Fruit fly (Drosophila melanogaster) whole organism, embryonic: ENCODE data around the gene CG9184.

Experiments used
- ATbp ChIP-seq: fragments of 200-800 bp; sonication (Bioruptor generic); optimal IDR thresholded peaks from 2 replicates; lab custom pipeline; 2017; ENCODE audit warnings: missing biosample characterization, mild to moderate bottlenecking, missing genetic modification characterization, missing genetic modification reagents
- CG10979 ChIP-seq: fragments of 200-800 bp; sonication (Bioruptor generic); optimal IDR thresholded peaks from 2 replicates; lab custom pipeline; 2018; ENCODE audit warnings: missing biosample characterization, mild to moderate bottlenecking, missing genetic modification characterization, moderate library complexity
- CG12769 ChIP-seq: fragments of 200-800 bp; sonication (Bioruptor generic); optimal IDR thresholded peaks from 2 replicates; lab custom pipeline; 2019; ENCODE audit warnings: missing biosample characterization, mild to moderate bottlenecking, missing genetic modification characterization, moderate library complexity
- CG13424 ChIP-seq: fragments of 200-800 bp; sonication (Bioruptor generic); optimal IDR thresholded peaks from 2 replicates; lab custom pipeline; 2019; ENCODE audit warnings: missing biosample characterization, mild to moderate bottlenecking, missing genetic modification characterization, moderate library complexity
- CG13894 ChIP-seq: fragments of 200-800 bp; sonication (Bioruptor generic); optimal IDR thresholded peaks from 3 replicates; lab custom pipeline; 2018; ENCODE audit warnings: missing biosample characterization, mild to moderate bottlenecking, missing genetic modification characterization, moderate library complexity
- CG14014 ChIP-seq: fragments of 200-800 bp; sonication (Bioruptor generic); IDR thresholded peaks from 2 replicates; pipeline ENCODE4 v1.3.6; 2022; ENCODE audit warnings: missing biosample characterization, missing genetic modification characterization
- CG14710 ChIP-seq: fragments of 200-800 bp; sonication (Bioruptor generic); optimal IDR thresholded peaks from 3 replicates; lab custom pipeline; 2019; ENCODE audit warnings: missing biosample characterization, mild to moderate bottlenecking, missing genetic modification characterization, moderate library complexity
- CG16813 ChIP-seq: fragments of 200-800 bp; sonication (Bioruptor generic); IDR thresholded peaks from 3 replicates; pipeline ENCODE4 v1.3.6; 2022; ENCODE audit warnings: missing biosample characterization, missing genetic modification characterization; ENCODE audit not compliant: partially characterized antibody
- CG16863 ChIP-seq: fragments of 200-800 bp; sonication (Bioruptor generic); optimal IDR thresholded peaks from 3 replicates; lab custom pipeline; 2016; ENCODE audit warnings: missing biosample characterization, missing genetic modification characterization
- CG1832 ChIP-seq: fragments of 200-800 bp; sonication (Bioruptor generic); optimal IDR thresholded peaks from 2 replicates; lab custom pipeline; 2017; ENCODE audit warnings: missing biosample characterization, mild to moderate bottlenecking, missing genetic modification characterization, inconsistent platforms
- CG3407 ChIP-seq: fragments of 200-800 bp; sonication (Bioruptor generic); optimal IDR thresholded peaks from 2 replicates; lab custom pipeline; 2018; ENCODE audit warnings: missing biosample characterization, mild to moderate bottlenecking, missing genetic modification characterization
- CG3838 ChIP-seq: fragments of 200-800 bp; sonication (Bioruptor generic); optimal IDR thresholded peaks from 3 replicates; lab custom pipeline; 2016; ENCODE audit warnings: missing biosample characterization, missing genetic modification characterization
- CG42726 ChIP-seq: fragments of 200-800 bp; sonication (Bioruptor generic); IDR thresholded peaks from 2 replicates; pipeline ENCODE4 v1.3.6; 2022; ENCODE audit warnings: missing biosample characterization, missing genetic modification characterization; ENCODE audit not compliant: partially characterized antibody
- CG4404 ChIP-seq: fragments of 200-800 bp; sonication (Bioruptor generic); IDR thresholded peaks from 2 replicates; pipeline ENCODE4 v1.3.6; 2022; ENCODE audit warnings: missing biosample characterization, missing genetic modification characterization
- CG4617 ChIP-seq: fragments of 200-800 bp; sonication (Bioruptor generic); optimal IDR thresholded peaks from 3 replicates; lab custom pipeline; 2016; ENCODE audit warnings: missing biosample characterization, missing genetic modification characterization, borderline replicate concordance
- CG4820 ChIP-seq: fragments of 200-800 bp; sonication (Bioruptor generic); optimal IDR thresholded peaks from 3 replicates; lab custom pipeline; 2016; ENCODE audit warnings: missing biosample characterization, missing genetic modification characterization
- CG5180 ChIP-seq: fragments of 200-800 bp; sonication (Bioruptor generic); optimal IDR thresholded peaks from 3 replicates; lab custom pipeline; 2017; ENCODE audit warnings: missing biosample characterization, missing genetic modification characterization, mild to moderate bottlenecking, moderate library complexity, missing genetic modification reagents
- CG5953 ChIP-seq: fragments of 200-800 bp; sonication (Bioruptor generic); IDR thresholded peaks from 2 replicates; pipeline ENCODE4 v1.3.6; 2022; ENCODE audit warnings: missing biosample characterization, missing genetic modification characterization
- CG8089 ChIP-seq: fragments of 200-800 bp; sonication (Bioruptor generic); optimal IDR thresholded peaks from 3 replicates; lab custom pipeline; 2016; ENCODE audit warnings: missing biosample characterization, missing genetic modification characterization
- CG8281 ChIP-seq: fragments of 200-800 bp; sonication (Bioruptor generic); optimal IDR thresholded peaks from 2 replicates; lab custom pipeline; 2018; ENCODE audit warnings: missing biosample characterization, mild to moderate bottlenecking, missing genetic modification characterization, moderate library complexity
- CG8388 ChIP-seq: fragments of 200-800 bp; sonication (Bioruptor generic); optimal IDR thresholded peaks from 2 replicates; lab custom pipeline; 2019; ENCODE audit warnings: missing biosample characterization, mild to moderate bottlenecking, missing genetic modification characterization, moderate library complexity
- CG8924 ChIP-seq: fragments of 200-800 bp; optimal IDR thresholded peaks from 3 replicates; lab custom pipeline; 2019; ENCODE audit warnings: missing biosample characterization, mild to moderate bottlenecking, missing genetic modification characterization, moderate library complexity
- CG9215 ChIP-seq: fragments of 200-800 bp; sonication (Bioruptor generic); IDR thresholded peaks from 2 replicates; pipeline ENCODE4 v1.3.6; 2022; ENCODE audit warnings: missing biosample characterization, missing genetic modification characterization
- CG9817 ChIP-seq: fragments of 200-800 bp; sonication (Bioruptor generic); optimal IDR thresholded peaks from 2 replicates; lab custom pipeline; 2018; ENCODE audit warnings: missing biosample characterization, mild to moderate bottlenecking, missing genetic modification characterization, moderate library complexity
- Deaf1 ChIP-seq: fragments of 200-800 bp; optimal IDR thresholded peaks from 3 replicates; lab custom pipeline; 2019; ENCODE audit warnings: missing biosample characterization, mild to moderate bottlenecking, missing genetic modification characterization, moderate library complexity
- ERR ChIP-seq: fragments of 200-800 bp; sonication (Bioruptor generic); optimal IDR thresholded peaks from 2 replicates; lab custom pipeline; 2016; ENCODE audit warnings: missing biosample characterization, missing genetic modification characterization
- Hr39 ChIP-seq: fragments of >200 bp; optimal IDR thresholded peaks from 2 replicates; lab custom pipeline; 2017
- Jarid2 ChIP-seq: fragments of 200-800 bp; sonication (Bioruptor generic); optimal IDR thresholded peaks from 3 replicates; lab custom pipeline; 2017; ENCODE audit warnings: mild to moderate bottlenecking, missing biosample characterization, missing genetic modification reagents, missing genetic modification characterization
- Max ChIP-seq: fragments of 200-800 bp; sonication (Bioruptor generic); optimal IDR thresholded peaks from 2 replicates; lab custom pipeline; 2016; ENCODE audit warnings: missing biosample characterization, mild to moderate bottlenecking, missing genetic modification characterization
- Mrtf ChIP-seq: fragments of 200-800 bp; sonication (Bioruptor generic); IDR thresholded peaks from 3 replicates; pipeline ENCODE4 v1.3.6; 2022; ENCODE audit warnings: missing biosample characterization, missing genetic modification characterization
- Nf-YA ChIP-seq: fragments of 200-800 bp; sonication (Bioruptor generic); IDR thresholded peaks from 2 replicates; pipeline ENCODE4 v1.3.6; 2022; ENCODE audit warnings: missing biosample characterization, missing genetic modification characterization
- Sry-δ ChIP-seq: fragments of 200-800 bp; sonication (Bioruptor generic); optimal IDR thresholded peaks from 2 replicates; lab custom pipeline; 2016; ENCODE audit warnings: missing biosample characterization, missing genetic modification characterization
- Trl ChIP-seq, 3 experiments: fragments of >200 bp in 2 of 3; fragments of 200-800 bp in 1 of 3; sonication (Bioruptor generic) in 1 of 3; optimal IDR thresholded peaks; 2 replicates in 1 of 3; 3 replicates in 2 of 3; lab custom pipeline; 2016 to 2017; ENCODE audit warnings: missing biosample characterization in 1 of 3, missing genetic modification characterization in 1 of 3
- Usf ChIP-seq: fragments of 200-800 bp; sonication (Bioruptor generic); optimal IDR thresholded peaks from 2 replicates; lab custom pipeline; 2017; ENCODE audit warnings: missing genotype, missing biosample characterization, missing genetic modification characterization
- ac ChIP-seq: fragments of 200-800 bp; sonication (Bioruptor generic); optimal IDR thresholded peaks from 3 replicates; lab custom pipeline; 2017; ENCODE audit warnings: missing biosample characterization, mild to moderate bottlenecking, missing genetic modification characterization
- al ChIP-seq: fragments of 200-800 bp; sonication (Bioruptor generic); IDR thresholded peaks from 2 replicates; pipeline ENCODE4 v1.3.6; 2022; ENCODE audit warnings: missing biosample characterization, missing genetic modification characterization
- btn ChIP-seq: fragments of 200-800 bp; sonication (Bioruptor generic); optimal IDR thresholded peaks from 2 replicates; lab custom pipeline; 2016; ENCODE audit warnings: missing biosample characterization, missing genetic modification characterization
- cad ChIP-seq: fragments of >200 bp; optimal IDR thresholded peaks from 2 replicates; lab custom pipeline; 2017; ENCODE audit warnings: missing biosample characterization, missing genetic modification characterization
- caup ChIP-seq: fragments of 200-800 bp; sonication (Bioruptor generic); optimal IDR thresholded peaks from 3 replicates; lab custom pipeline; 2017; ENCODE audit warnings: missing biosample characterization, mild to moderate bottlenecking, missing genetic modification characterization, moderate library complexity; ENCODE audit not compliant: severe bottlenecking
- chinmo ChIP-seq: fragments of 200-800 bp; sonication (Bioruptor generic); IDR thresholded peaks from 4 replicates; pipeline ENCODE4 v1.3.6; 2022; ENCODE audit warnings: missing biosample characterization, missing genetic modification characterization; ENCODE audit not compliant: partially characterized antibody
- crc ChIP-seq: fragments of 200-800 bp; sonication (Bioruptor generic); optimal IDR thresholded peaks from 2 replicates; lab custom pipeline; 2016; ENCODE audit warnings: missing biosample characterization, missing genetic modification characterization
- dati ChIP-seq: fragments of 200-800 bp; sonication (Bioruptor generic); IDR thresholded peaks from 2 replicates; pipeline ENCODE4 v1.3.6; 2022; ENCODE audit warnings: missing biosample characterization, missing genetic modification characterization
- dmrt99B ChIP-seq: fragments of 200-800 bp; sonication (Bioruptor generic); optimal IDR thresholded peaks from 2 replicates; lab custom pipeline; 2018; ENCODE audit warnings: missing biosample characterization, mild to moderate bottlenecking, missing genetic modification characterization, moderate library complexity
- gt ChIP-seq: fragments of 200-800 bp; sonication (Bioruptor generic); IDR thresholded peaks from 2 replicates; pipeline ENCODE4 v1.3.6; 2022; ENCODE audit warnings: missing biosample characterization, missing genetic modification characterization
- ind ChIP-seq: fragments of 200-800 bp; sonication (Bioruptor generic); optimal IDR thresholded peaks from 3 replicates; lab custom pipeline; 2016; ENCODE audit warnings: missing biosample characterization, missing genetic modification characterization
- pho ChIP-seq: fragments of 200-800 bp; sonication (Bioruptor generic); optimal IDR thresholded peaks from 2 replicates; lab custom pipeline; 2016; ENCODE audit warnings: missing biosample characterization, missing genetic modification characterization
- sim ChIP-seq: fragments of 200-800 bp; sonication (Bioruptor generic); IDR thresholded peaks from 2 replicates; pipeline ENCODE4 v1.3.6; 2022; ENCODE audit warnings: missing biosample characterization, missing genetic modification characterization
- slou ChIP-seq: fragments of 200-800 bp; sonication (Bioruptor generic); optimal IDR thresholded peaks from 3 replicates; lab custom pipeline; 2016; ENCODE audit warnings: missing biosample characterization, missing genetic modification characterization
- toy ChIP-seq: fragments of 200-800 bp; sonication (Bioruptor generic); IDR thresholded peaks from 2 replicates; pipeline ENCODE4 v1.3.6; 2022; ENCODE audit warnings: missing biosample characterization, missing genetic modification characterization
- usp ChIP-seq: fragments of >200 bp; optimal IDR thresholded peaks from 2 replicates; lab custom pipeline; 2017; ENCODE audit warnings: missing biosample characterization, missing genetic modification characterization

The CG9184 gene

dm6 chr3L:1368201-1368617, 45.6 kb upstream of the CG9184 start (continued):
- TF ChIP-seq Jarid2 (GFP tag; lab: Kevin White, UChicago) (peak; percentile 48), CG3838 (GFP tag; lab: Kevin White, UChicago) (no peak), Mrtf (GFP tag; lab: Robert Waterston, UW) (peak; percentile 80), CG1832 (GFP tag; lab: Kevin White, UChicago) (no peak), Usf (GFP tag; lab: Kevin White, UChicago) (peak; percentile 72), CG42726 (GFP tag; lab: Robert Waterston, UW) (no peak), CG8388 (GFP tag; lab: Kevin White, UChicago) (peak; percentile 54), CG8281 (tag; lab: Kevin White, UChicago) (peak; percentile 35), CG9817 (tag; lab: Kevin White, UChicago) (peak; percentile 47), CG16813 (GFP tag; lab: Robert Waterston, UW) (no peak), sim (GFP tag; lab: Robert Waterston, UW) (peak; percentile 81), ac (peak; percentile 78), cad (no peak), caup (GFP tag; lab: Kevin White, UChicago) (peak; percentile 74), CG5180 (peak; percentile 96), CG8924 (tag; lab: Kevin White, UChicago) (peak; percentile 79), Max (peak; percentile 36), dati (GFP tag; lab: Robert Waterston, UW) (peak; percentile 59; the same call in 1 of the 2 replicates), ind (GFP tag; lab: Kevin White, UChicago) (peak; percentile 76), CG14014 (GFP tag; lab: Robert Waterston, UW) (peak; percentile 89), CG13424 (peak; percentile 65), CG12769 (peak; percentile 87), Nf-YA (GFP tag; lab: Robert Waterston, UW) (peak; percentile 72), Deaf1 (peak; percentile 22), pho (peak; percentile 57), CG14710 (tag; lab: Kevin White, UChicago) (peak; percentile 65), ATbp (GFP tag; lab: Kevin White, UChicago) (peak; percentile 60), crc (GFP tag; lab: Kevin White, UChicago) (peak; percentile 63), CG3407 (GFP tag; lab: Kevin White, UChicago) (peak; percentile 39), CG4820 (GFP tag; lab: Kevin White, UChicago) (peak; percentile 77), usp (no peak), CG8089 (GFP tag; lab: Kevin White, UChicago) (peak; percentile 47), CG4404 (GFP tag; lab: Robert Waterston, UW) (peak; percentile 97), CG4617 (GFP tag; lab: Kevin White, UChicago) (peak; percentile 46), toy (0 out of 2 replicates have a peak, but pooled peaks have one; percentile 30), Sry-δ (GFP tag; lab: Kevin White, UChicago) (peak; percentile 36), CG5953 (GFP tag; lab: Robert Waterston, UW) (peak; percentile 58; the same call in 1 of the 2 replicates), ERR (GFP tag; lab: Kevin White, UChicago) (peak; percentile 67), slou (peak; percentile 81), gt (GFP tag; lab: Robert Waterston, UW) (peak; percentile 70), CG9215 (GFP tag; lab: Robert Waterston, UW) (peak; percentile 82), CG10979 (peak; percentile 74), CG13894 (peak; percentile 61), Hr39 (lab: Kevin White, UChicago) (no peak), Trl (optimal IDR thresholded peaks at IDR 0.05; lab: Kevin White, UChicago) (no peak), Trl (GFP tag; optimal IDR thresholded peaks at IDR 0.05; lab: Kevin White, UChicago) (peak; percentile 77), chinmo (GFP tag; lab: Robert Waterston, UW) (peak; percentile 94), al (GFP tag; lab: Robert Waterston, UW) (peak; percentile 77), dmrt99B (peak; percentile 84), CG16863 (GFP tag; lab: Kevin White, UChicago) (peak; percentile 61), btn (GFP tag; lab: Kevin White, UChicago) (peak; percentile 68)
